Fruit fly (Drosophila melanogaster) whole organism, embryonic: ENCODE data around the gene rols.

Experiments
- ATbp ChIP-seq: fragments of 200-800 bp; sonication (Bioruptor generic); optimal IDR thresholded peaks from 2 replicates; lab custom pipeline; 2017; ENCODE audit warnings: missing biosample characterization, mild to moderate bottlenecking, missing genetic modification characterization, missing genetic modification reagents
- CG1024 ChIP-seq: fragments of 200-800 bp; sonication (Bioruptor generic); IDR thresholded peaks from 2 replicates; pipeline ENCODE4 v1.3.6; 2022; ENCODE audit warnings: missing biosample characterization, missing genetic modification characterization
- CG10366 ChIP-seq: fragments of 200-800 bp; sonication (Bioruptor generic); IDR thresholded peaks from 2 replicates; pipeline ENCODE4 v1.3.6; 2022; ENCODE audit warnings: missing biosample characterization, missing genetic modification characterization
- CG10979 ChIP-seq: fragments of 200-800 bp; sonication (Bioruptor generic); optimal IDR thresholded peaks from 2 replicates; lab custom pipeline; 2018; ENCODE audit warnings: missing biosample characterization, mild to moderate bottlenecking, missing genetic modification characterization, moderate library complexity
- CG11456 ChIP-seq: fragments of 200-800 bp; sonication (Bioruptor generic); IDR thresholded peaks from 3 replicates; pipeline ENCODE4 v1.3.6; 2022; ENCODE audit warnings: missing biosample characterization, missing genetic modification characterization
- CG11560 ChIP-seq: fragments of 200-800 bp; sonication (Bioruptor generic); IDR thresholded peaks from 3 replicates; pipeline ENCODE4 v1.3.6; 2022; ENCODE audit warnings: missing biosample characterization, missing genetic modification characterization
- CG12299 ChIP-seq: fragments of 200-800 bp; sonication (Bioruptor generic); optimal IDR thresholded peaks from 2 replicates; lab custom pipeline; 2018; ENCODE audit warnings: missing biosample characterization, mild to moderate bottlenecking, missing genetic modification characterization
- CG12942 ChIP-seq: fragments of 200-800 bp; sonication (Bioruptor generic); optimal IDR thresholded peaks from 3 replicates; lab custom pipeline; 2016; ENCODE audit warnings: missing biosample characterization, missing genetic modification characterization
- CG13624 ChIP-seq: fragments of 200-800 bp; sonication (Bioruptor generic); optimal IDR thresholded peaks from 2 replicates; lab custom pipeline; 2016; ENCODE audit warnings: missing biosample characterization, missing genetic modification characterization
- CG14710 ChIP-seq: fragments of 200-800 bp; sonication (Bioruptor generic); optimal IDR thresholded peaks from 3 replicates; lab custom pipeline; 2019; ENCODE audit warnings: missing biosample characterization, mild to moderate bottlenecking, missing genetic modification characterization, moderate library complexity
- CG1529 ChIP-seq: fragments of 200-800 bp; sonication (Bioruptor generic); optimal IDR thresholded peaks from 3 replicates; lab custom pipeline; 2018; ENCODE audit warnings: missing biosample characterization, missing genetic modification characterization
- CG15696 ChIP-seq: fragments of 200-800 bp; sonication (Bioruptor generic); optimal IDR thresholded peaks from 2 replicates; lab custom pipeline; 2019; ENCODE audit warnings: missing biosample characterization, mild to moderate bottlenecking, missing genetic modification characterization, moderate library complexity
- CG1603 ChIP-seq: fragments of 200-800 bp; sonication (Bioruptor generic); optimal IDR thresholded peaks from 2 replicates; lab custom pipeline; 2019; ENCODE audit warnings: missing biosample characterization, mild to moderate bottlenecking, missing genetic modification characterization, moderate library complexity
- CG16863 ChIP-seq: fragments of 200-800 bp; sonication (Bioruptor generic); optimal IDR thresholded peaks from 3 replicates; lab custom pipeline; 2016; ENCODE audit warnings: missing biosample characterization, missing genetic modification characterization
- CG17829 ChIP-seq: fragments of 200-800 bp; optimal IDR thresholded peaks from 2 replicates; lab custom pipeline; 2019; ENCODE audit warnings: missing biosample characterization, mild to moderate bottlenecking, missing genetic modification characterization, moderate library complexity
- CG2712 ChIP-seq: fragments of 200-800 bp; optimal IDR thresholded peaks from 3 replicates; lab custom pipeline; 2019; ENCODE audit warnings: missing biosample characterization, mild to moderate bottlenecking, missing genetic modification characterization, moderate library complexity
- CG3163 ChIP-seq: fragments of 200-800 bp; sonication (Bioruptor generic); optimal IDR thresholded peaks from 3 replicates; lab custom pipeline; 2016; ENCODE audit warnings: missing biosample characterization, missing genetic modification characterization
- CG4404 ChIP-seq: fragments of 200-800 bp; sonication (Bioruptor generic); IDR thresholded peaks from 2 replicates; pipeline ENCODE4 v1.3.6; 2022; ENCODE audit warnings: missing biosample characterization, missing genetic modification characterization
- CG4820 ChIP-seq: fragments of 200-800 bp; sonication (Bioruptor generic); optimal IDR thresholded peaks from 3 replicates; lab custom pipeline; 2016; ENCODE audit warnings: missing biosample characterization, missing genetic modification characterization
- CG6683 ChIP-seq: fragments of 200-800 bp; sonication (Bioruptor generic); optimal IDR thresholded peaks from 2 replicates; lab custom pipeline; 2017; ENCODE audit warnings: missing biosample characterization, mild to moderate bottlenecking, missing genetic modification characterization, missing genetic modification reagents
- CG6813 ChIP-seq: fragments of 200-800 bp; sonication (Bioruptor generic); optimal IDR thresholded peaks from 2 replicates; lab custom pipeline; 2017; ENCODE audit warnings: missing biosample characterization, missing genetic modification characterization, mild to moderate bottlenecking, moderate library complexity, missing genetic modification reagents
- CG7372 ChIP-seq: fragments of 200-800 bp; sonication (Bioruptor generic); IDR thresholded peaks from 2 replicates; pipeline ENCODE4 v1.3.6; 2022; ENCODE audit warnings: missing biosample characterization, missing genetic modification characterization
- CG9215 ChIP-seq: fragments of 200-800 bp; sonication (Bioruptor generic); IDR thresholded peaks from 2 replicates; pipeline ENCODE4 v1.3.6; 2022; ENCODE audit warnings: missing biosample characterization, missing genetic modification characterization
- CG9437 ChIP-seq: fragments of 200-800 bp; sonication (Bioruptor generic); optimal IDR thresholded peaks from 2 replicates; lab custom pipeline; 2018; ENCODE audit warnings: missing biosample characterization, mild to moderate bottlenecking, missing genetic modification characterization
- CG9817 ChIP-seq: fragments of 200-800 bp; sonication (Bioruptor generic); optimal IDR thresholded peaks from 2 replicates; lab custom pipeline; 2018; ENCODE audit warnings: missing biosample characterization, mild to moderate bottlenecking, missing genetic modification characterization, moderate library complexity
- CTCF ChIP-seq: fragments of 200-800 bp; sonication (Bioruptor generic); optimal IDR thresholded peaks from 2 replicates; lab custom pipeline; 2017; ENCODE audit warnings: missing biosample characterization, mild to moderate bottlenecking, missing genetic modification characterization, moderate library complexity
- D19A ChIP-seq: fragments of 200-800 bp; optimal IDR thresholded peaks from 3 replicates; lab custom pipeline; 2019; ENCODE audit warnings: missing biosample characterization, mild to moderate bottlenecking, missing genetic modification characterization, moderate library complexity
- Dip3 ChIP-seq: fragments of 200-800 bp; sonication (Bioruptor generic); optimal IDR thresholded peaks from 3 replicates; lab custom pipeline; 2016; ENCODE audit warnings: missing biosample characterization, missing genetic modification characterization
- E2f2 ChIP-seq: fragments of 200-800 bp; sonication (Bioruptor generic); IDR thresholded peaks from 2 replicates; pipeline ENCODE4 v1.3.6; 2022; ENCODE audit warnings: missing biosample characterization, missing genetic modification characterization
- HLH54F ChIP-seq: fragments of 200-800 bp; sonication (Bioruptor generic); optimal IDR thresholded peaks from 3 replicates; lab custom pipeline; 2016; ENCODE audit warnings: missing biosample characterization, missing genetic modification characterization
- Stat92E ChIP-seq, 3 experiments: fragments of >200 bp in 2 of 3; fragments of 200-800 bp in 1 of 3; sonication (Bioruptor generic) in 1 of 3; optimal IDR thresholded peaks; 2 replicates each; lab custom pipeline; 2017 to 2019; ENCODE audit warnings: missing biosample characterization in 3 of 3, missing genetic modification characterization in 3 of 3, mild to moderate bottlenecking in 1 of 3, moderate library complexity in 1 of 3
- Tbp ChIP-seq: fragments of >200 bp; optimal IDR thresholded peaks from 2 replicates; lab custom pipeline; 2018; ENCODE audit warnings: missing biosample characterization, missing genetic modification characterization
- Vsx1 ChIP-seq: fragments of 200-800 bp; sonication (Bioruptor generic); optimal IDR thresholded peaks from 2 replicates; lab custom pipeline; 2017; ENCODE audit warnings: missing biosample characterization, mild to moderate bottlenecking, missing genetic modification characterization, missing genetic modification reagents
- Xrp1 ChIP-seq: fragments of 200-800 bp; sonication (Bioruptor generic); IDR thresholded peaks from 2 replicates; pipeline ENCODE4 v1.3.6; 2022; ENCODE audit warnings: missing biosample characterization, missing genetic modification characterization
- al ChIP-seq: fragments of 200-800 bp; sonication (Bioruptor generic); IDR thresholded peaks from 2 replicates; pipeline ENCODE4 v1.3.6; 2022; ENCODE audit warnings: missing biosample characterization, missing genetic modification characterization
- bigmax ChIP-seq: fragments of 200-800 bp; sonication (Bioruptor generic); optimal IDR thresholded peaks from 2 replicates; lab custom pipeline; 2018; ENCODE audit warnings: missing biosample characterization, mild to moderate bottlenecking, missing genetic modification characterization
- crc ChIP-seq: fragments of 200-800 bp; sonication (Bioruptor generic); optimal IDR thresholded peaks from 2 replicates; lab custom pipeline; 2016; ENCODE audit warnings: missing biosample characterization, missing genetic modification characterization
- gem ChIP-seq: fragments of 200-800 bp; sonication (Bioruptor generic); optimal IDR thresholded peaks from 2 replicates; lab custom pipeline; 2019; ENCODE audit warnings: missing biosample characterization, mild to moderate bottlenecking, missing genetic modification characterization, moderate library complexity
- gro ChIP-seq: fragments of 200-800 bp; sonication (Bioruptor generic); optimal IDR thresholded peaks from 2 replicates; lab custom pipeline; 2016; ENCODE audit warnings: missing biosample characterization, missing genetic modification characterization
- ham ChIP-seq: fragments of 200-800 bp; sonication (Bioruptor generic); IDR thresholded peaks from 2 replicates; pipeline ENCODE4 v1.3.6; 2022; ENCODE audit warnings: missing biosample characterization, missing genetic modification characterization
- jing ChIP-seq: fragments of 200-800 bp; sonication (Bioruptor generic); optimal IDR thresholded peaks from 2 replicates; lab custom pipeline; 2018; ENCODE audit warnings: missing biosample characterization, mild to moderate bottlenecking, missing genetic modification characterization
- jumu ChIP-seq: fragments of 200-800 bp; sonication (Bioruptor generic); optimal IDR thresholded peaks from 3 replicates; lab custom pipeline; 2016; ENCODE audit warnings: missing biosample characterization, missing genetic modification characterization
- p53 ChIP-seq: fragments of 200-800 bp; sonication (Bioruptor generic); optimal IDR thresholded peaks from 2 replicates; lab custom pipeline; 2016; ENCODE audit warnings: missing biosample characterization, missing genetic modification characterization
- phol ChIP-seq: fragments of 200-800 bp; sonication (Bioruptor generic); optimal IDR thresholded peaks from 3 replicates; lab custom pipeline; 2018; ENCODE audit warnings: missing biosample characterization, mild to moderate bottlenecking, missing genetic modification characterization, moderate library complexity
- salm ChIP-seq: fragments of 200-800 bp; sonication (Bioruptor generic); optimal IDR thresholded peaks from 2 replicates; lab custom pipeline; 2018; ENCODE audit warnings: missing biosample characterization, mild to moderate bottlenecking, missing genetic modification characterization
- sc ChIP-seq, 3 experiments: fragments of >200 bp in 2 of 3; fragments of 200-800 bp in 1 of 3; sonication (Bioruptor generic) in 1 of 3; optimal IDR thresholded peaks; 2 replicates in 2 of 3; 3 replicates in 1 of 3; lab custom pipeline; 2017; ENCODE audit warnings: mild to moderate bottlenecking in 1 of 3, missing biosample characterization in 1 of 3, missing genetic modification characterization in 1 of 3, missing genetic modification reagents in 1 of 3
- sd ChIP-seq: fragments of 200-800 bp; sonication (Bioruptor generic); optimal IDR thresholded peaks from 3 replicates; lab custom pipeline; 2018; ENCODE audit warnings: missing biosample characterization, mild to moderate bottlenecking, missing genetic modification characterization, moderate library complexity
- sim ChIP-seq: fragments of 200-800 bp; sonication (Bioruptor generic); IDR thresholded peaks from 2 replicates; pipeline ENCODE4 v1.3.6; 2022; ENCODE audit warnings: missing biosample characterization, missing genetic modification characterization
- sna ChIP-seq: fragments of 200-800 bp; sonication (Bioruptor generic); IDR thresholded peaks from 2 replicates; pipeline ENCODE4 v1.3.6; 2022; ENCODE audit warnings: missing biosample characterization, missing genetic modification characterization; ENCODE audit not compliant: partially characterized antibody
- so ChIP-seq: fragments of 200-800 bp; sonication (Bioruptor generic); IDR thresholded peaks from 3 replicates; pipeline ENCODE4 v1.3.6; 2022; ENCODE audit warnings: missing biosample characterization, missing genetic modification characterization
- tin ChIP-seq: fragments of 200-800 bp; sonication (Bioruptor generic); optimal IDR thresholded peaks from 3 replicates; lab custom pipeline; 2016; ENCODE audit warnings: missing biosample characterization, missing genetic modification characterization

The rols gene

dm6 chr3L:12058293-12058842 lies 6.3 kb downstream of the rols start (continued):
- TF ChIP-seq CG9215 (GFP tag; lab: Robert Waterston, UW) (no peak), jing (no peak), CG15696 (no peak), CG11456 (no peak), CG12299 (tag; lab: Kevin White, UChicago) (no peak), Tbp (no peak), E2f2 (GFP tag; lab: Robert Waterston, UW) (no peak), sna (GFP tag; lab: Robert Waterston, UW) (no peak), sim (GFP tag; lab: Robert Waterston, UW) (no peak), CTCF (no peak), CG13624 (GFP tag; lab: Kevin White, UChicago) (no peak), jumu (no peak), CG4404 (GFP tag; lab: Robert Waterston, UW) (no peak), CG10979 (tag; lab: Kevin White, UChicago) (peak; percentile 73), CG6813 (GFP tag; lab: Kevin White, UChicago) (no peak), tin (peak; percentile 35), al (GFP tag; lab: Robert Waterston, UW) (no peak), CG3163 (GFP tag; lab: Kevin White, UChicago) (no peak), phol (tag; lab: Kevin White, UChicago) (peak; percentile 15), CG7372 (GFP tag; lab: Robert Waterston, UW) (no peak), CG9817 (tag; lab: Kevin White, UChicago) (no peak), CG12942 (GFP tag; lab: Kevin White, UChicago) (no peak), Xrp1 (no peak), salm (tag; lab: Kevin White, UChicago) (no peak), crc (GFP tag; lab: Kevin White, UChicago) (no peak), Vsx1 (no peak), D19A (peak; percentile 54), p53 (no peak), so (no peak), CG1603 (tag; lab: Kevin White, UChicago) (no peak), gro (GFP tag; lab: Kevin White, UChicago) (no peak), ham (GFP tag; lab: Robert Waterston, UW) (no peak), Dip3 (GFP tag; lab: Kevin White, UChicago) (no peak), gem (tag; lab: Kevin White, UChicago) (peak; percentile 54), CG6683 (GFP tag; lab: Kevin White, UChicago) (no peak), CG14710 (tag; lab: Kevin White, UChicago) (peak; percentile 55), CG9437 (GFP tag; lab: Kevin White, UChicago) (no peak), CG4820 (GFP tag; lab: Kevin White, UChicago) (peak; percentile 63), sc (optimal IDR thresholded peaks at IDR 0.05; lab: Kevin White, UChicago) (no peak), sc (GFP tag; optimal IDR thresholded peaks at IDR 0.05; lab: Kevin White, UChicago) (no peak), ATbp (peak; percentile 64), CG17829 (tag; lab: Kevin White, UChicago) (no peak), Stat92E (GFP tag; optimal IDR thresholded peaks at IDR 0.05; lab: Kevin White, UChicago) (no peak), CG2712 (tag; lab: Kevin White, UChicago) (no peak), sd (tag; lab: Kevin White, UChicago) (no peak), bigmax (no peak), CG16863 (GFP tag; lab: Kevin White, UChicago) (no peak), CG11560 (tag; lab: Robert Waterston, UW) (0 out of 3 replicates have a peak, but pooled peaks have one; percentile 45), CG10366 (GFP tag; lab: Robert Waterston, UW) (no peak), HLH54F (GFP tag; lab: Kevin White, UChicago) (no peak), CG1024 (GFP tag; lab: Robert Waterston, UW) (peak; percentile 26; the same call in 1 of the 2 replicates), CG1529 (no peak)
